Worm (Caenorhabditis elegans) whole organism, early embryonic: ENCODE measurements around the gene Y6E2A.10.

Experiments used
- B0310.2 ChIP-seq: sonication (generic microtip); optimal IDR thresholded peaks from 2 replicates; lab custom pipeline; 2016; ENCODE audit warnings: mild to moderate bottlenecking, missing genetic modification characterization, missing compliant biosample characterization
- F13C5.2 ChIP-seq: sonication (generic microtip); optimal IDR thresholded peaks from 2 replicates; lab custom pipeline; 2017; ENCODE audit warnings: mild to moderate bottlenecking, missing genetic modification characterization, inconsistent platforms, missing compliant biosample characterization
- aly-1 ChIP-seq: sonication (generic microtip); optimal IDR thresholded peaks from 2 replicates; lab custom pipeline; 2016; ENCODE audit warnings: missing genetic modification characterization, missing compliant biosample characterization
- ama-1 ChIP-seq: fragments of 150-350 bp; optimal IDR thresholded peaks from 2 replicates; lab custom pipeline; 2014
- ceh-13 ChIP-seq: fragments of 200-800 bp; sonication (Bioruptor generic); optimal IDR thresholded peaks from 2 replicates; lab custom pipeline; 2018; ENCODE audit warnings: mild to moderate bottlenecking, missing genetic modification characterization, missing compliant biosample characterization
- ceh-36 ChIP-seq: sonication (generic microtip); optimal IDR thresholded peaks from 2 replicates; lab custom pipeline; 2016; ENCODE audit warnings: missing genetic modification characterization, inconsistent platforms, missing compliant biosample characterization
- ets-7 ChIP-seq: sonication (generic microtip); optimal IDR thresholded peaks from 2 replicates; lab custom pipeline; 2016; ENCODE audit warnings: missing genotype, missing genetic modification characterization, missing compliant biosample characterization
- flt-1 ChIP-seq: fragments of 200-800 bp; sonication (Bioruptor generic); IDR thresholded peaks from 2 replicates; pipeline ENCODE4 v1.3.6; 2022; ENCODE audit warnings: missing genetic modification characterization, missing compliant biosample characterization
- hmg-4 ChIP-seq: fragments of 200-800 bp; sonication (Bioruptor generic); optimal IDR thresholded peaks from 2 replicates; lab custom pipeline; 2018; ENCODE audit warnings: mild to moderate bottlenecking, missing genetic modification characterization, missing compliant biosample characterization
- sea-1 ChIP-seq: fragments of 200-800 bp; sonication (Bioruptor generic); conservative IDR thresholded peaks from 2 replicates; pipeline ENCODE4 v1.3.6; 2022; ENCODE audit warnings: missing genetic modification characterization, missing compliant biosample characterization
- tbx-11 ChIP-seq: fragments of 200-800 bp; sonication (Bioruptor generic); IDR thresholded peaks from 2 replicates; pipeline ENCODE4 v1.3.6; 2022; ENCODE audit warnings: missing genetic modification characterization, missing compliant biosample characterization
- tbx-37 ChIP-seq: fragments of 200-800 bp; sonication (Bioruptor generic); conservative IDR thresholded peaks from 2 replicates; pipeline ENCODE4 v1.3.6; 2022; ENCODE audit warnings: missing genetic modification reagents, missing genetic modification characterization, missing compliant biosample characterization

ce11 chrV:15735720-15736119 is 5.4 kb upstream of the Y6E2A.10 start, which contains the start of gene str-27:
- TF ChIP-seq aly-1 = no peak
- TF ChIP-seq sea-1 = no peak
- no peak for TF ChIP-seq ama-1 (lab: Kevin White, UChicago)
- no peak for TF ChIP-seq ceh-36 (tag; lab: Kevin White, UChicago)
- no peak for TF ChIP-seq flt-1 (GFP tag; lab: Robert Waterston, UW)
- TF ChIP-seq tbx-11 = no peak
- TF ChIP-seq ets-7 = no peak
- TF ChIP-seq hmg-4 (GFP tag; lab: Kevin White, UChicago) = no peak
- no peak for TF ChIP-seq B0310.2 (tag; lab: Kevin White, UChicago)
- no peak for TF ChIP-seq tbx-37
- no peak for TF ChIP-seq ceh-13 (GFP tag; lab: Kevin White, UChicago)
- no peak for TF ChIP-seq F13C5.2 (tag; lab: Kevin White, UChicago)
